Worm (Caenorhabditis elegans): ENCODE measurements around the gene bath-30.

- no peak for TF ChIP-seq ztf-29 (GFP tag; IDR thresholded peaks at IDR 0.05)
- TF ChIP-seq tab-1 (GFP tag; IDR thresholded peaks at IDR 0.05), result no peak
- TF ChIP-seq med-1 (GFP tag; optimal IDR thresholded peaks at IDR 0.05; ENCODE audit: insufficient read depth), result no peak
- TF ChIP-seq flt-1 (GFP tag; IDR thresholded peaks at IDR 0.05), result no peak
- TF ChIP-seq T22C8.4 (GFP tag; IDR thresholded peaks at IDR 0.05), result no peak
- TF ChIP-seq ztf-23 (GFP tag; IDR thresholded peaks at IDR 0.05), result no peak
- TF ChIP-seq klf-2 (GFP tag; conservative IDR thresholded peaks at IDR 0.05), result no peak
- TF ChIP-seq ref-1 (GFP tag; conservative IDR thresholded peaks at IDR 0.05), result no peak
These were observed 12.7 kb upstream of the bath-30 start, which contains the start of the genes lido-14 and bath-27 for ce11 chrII:3358834-3359233.

Data from whole organism, midembryonic.